Fruit fly (Drosophila melanogaster) whole organism, embryonic: ENCODE results near the gene Orp8.

Source experiments
- Aef1 ChIP-seq: fragments of 200-800 bp; sonication (Bioruptor generic); IDR thresholded peaks from 3 replicates; pipeline ENCODE4 v1.3.6; 2022; ENCODE audit warnings: missing biosample characterization, missing genetic modification characterization
- B-H2 ChIP-seq: fragments of 200-800 bp; sonication (Bioruptor generic); optimal IDR thresholded peaks from 2 replicates; lab custom pipeline; 2018; ENCODE audit warnings: missing biosample characterization, mild to moderate bottlenecking, missing genetic modification characterization
- Bteb2 ChIP-seq: fragments of 200-800 bp; sonication (Bioruptor generic); optimal IDR thresholded peaks from 2 replicates; lab custom pipeline; 2016; ENCODE audit warnings: missing biosample characterization, missing genetic modification characterization
- CG10209 ChIP-seq: fragments of 200-800 bp; sonication (Bioruptor generic); optimal IDR thresholded peaks from 3 replicates; lab custom pipeline; 2017; ENCODE audit warnings: missing biosample characterization, mild to moderate bottlenecking, missing genetic modification characterization, missing genetic modification reagents
- CG10543 ChIP-seq: fragments of 200-800 bp; sonication (Bioruptor generic); optimal IDR thresholded peaks from 3 replicates; lab custom pipeline; 2017; ENCODE audit warnings: missing biosample characterization, mild to moderate bottlenecking, missing genetic modification characterization, moderate library complexity
- CG11723 ChIP-seq: fragments of 200-800 bp; sonication (Bioruptor generic); optimal IDR thresholded peaks from 2 replicates; lab custom pipeline; 2017; ENCODE audit warnings: missing biosample characterization, mild to moderate bottlenecking, missing genetic modification characterization
- CG12659 ChIP-seq: fragments of 200-800 bp; sonication (Bioruptor generic); optimal IDR thresholded peaks from 3 replicates; lab custom pipeline; 2017; ENCODE audit warnings: mild to moderate bottlenecking, missing biosample characterization, missing genetic modification reagents, missing genetic modification characterization
- CG17612 ChIP-seq: fragments of 200-800 bp; sonication (Bioruptor generic); IDR thresholded peaks from 2 replicates; pipeline ENCODE4 v1.3.6; 2022; ENCODE audit warnings: missing biosample characterization, missing genetic modification characterization
- CG1832 ChIP-seq: fragments of 200-800 bp; sonication (Bioruptor generic); optimal IDR thresholded peaks from 2 replicates; lab custom pipeline; 2017; ENCODE audit warnings: missing biosample characterization, mild to moderate bottlenecking, missing genetic modification characterization, inconsistent platforms
- CG2129 ChIP-seq: fragments of 200-800 bp; sonication (Bioruptor generic); IDR thresholded peaks from 2 replicates; pipeline ENCODE4 v1.3.6; 2022; ENCODE audit warnings: missing biosample characterization, missing genetic modification characterization; ENCODE audit not compliant: partially characterized antibody
- CG2199 ChIP-seq: fragments of 200-800 bp; sonication (Bioruptor generic); IDR thresholded peaks from 3 replicates; pipeline ENCODE4 v1.3.6; 2022; ENCODE audit warnings: missing biosample characterization, missing genetic modification characterization
- CG2875 ChIP-seq: fragments of 200-800 bp; sonication (Bioruptor generic); optimal IDR thresholded peaks from 2 replicates; lab custom pipeline; 2017; ENCODE audit warnings: missing biosample characterization, mild to moderate bottlenecking, missing genetic modification characterization, missing genetic modification reagents
- CG30431 ChIP-seq: fragments of 200-800 bp; sonication (Bioruptor generic); optimal IDR thresholded peaks from 2 replicates; lab custom pipeline; 2017; ENCODE audit warnings: missing biosample characterization, missing genetic modification characterization
- CG3281 ChIP-seq: fragments of 200-800 bp; sonication (Bioruptor generic); optimal IDR thresholded peaks from 3 replicates; lab custom pipeline; 2017; ENCODE audit warnings: missing biosample characterization, mild to moderate bottlenecking, missing genetic modification characterization
- CG3407 ChIP-seq: fragments of 200-800 bp; sonication (Bioruptor generic); optimal IDR thresholded peaks from 2 replicates; lab custom pipeline; 2018; ENCODE audit warnings: missing biosample characterization, mild to moderate bottlenecking, missing genetic modification characterization
- CG3995 ChIP-seq: fragments of 200-800 bp; sonication (Bioruptor generic); optimal IDR thresholded peaks from 3 replicates; lab custom pipeline; 2016; ENCODE audit warnings: missing biosample characterization, missing genetic modification characterization
- CG6654 ChIP-seq: fragments of 200-800 bp; sonication (Bioruptor generic); optimal IDR thresholded peaks from 2 replicates; lab custom pipeline; 2017; ENCODE audit warnings: missing biosample characterization, mild to moderate bottlenecking, missing genetic modification characterization
- CG6683 ChIP-seq: fragments of 200-800 bp; sonication (Bioruptor generic); optimal IDR thresholded peaks from 2 replicates; lab custom pipeline; 2017; ENCODE audit warnings: missing biosample characterization, mild to moderate bottlenecking, missing genetic modification characterization, missing genetic modification reagents
- CG7357 ChIP-seq: fragments of 200-800 bp; sonication (Bioruptor generic); IDR thresholded peaks from 3 replicates; pipeline ENCODE4 v1.3.6; 2022; ENCODE audit warnings: missing biosample characterization, missing genetic modification characterization
- CG8359 ChIP-seq: fragments of 200-800 bp; sonication (Bioruptor generic); optimal IDR thresholded peaks from 2 replicates; lab custom pipeline; 2017; ENCODE audit warnings: missing biosample characterization, mild to moderate bottlenecking, missing genetic modification characterization, borderline replicate concordance
- CG9215 ChIP-seq: fragments of 200-800 bp; sonication (Bioruptor generic); IDR thresholded peaks from 2 replicates; pipeline ENCODE4 v1.3.6; 2022; ENCODE audit warnings: missing biosample characterization, missing genetic modification characterization
- CkIIα-i1 ChIP-seq: fragments of 200-800 bp; sonication (Bioruptor generic); IDR thresholded peaks from 2 replicates; pipeline ENCODE4 v1.3.6; 2022; ENCODE audit warnings: missing biosample characterization, missing genetic modification characterization
- Doc2 ChIP-seq: fragments of 200-800 bp; sonication (Bioruptor generic); IDR thresholded peaks from 2 replicates; pipeline ENCODE4 v1.3.6; 2022; ENCODE audit warnings: missing biosample characterization, missing genetic modification characterization
- HLH54F ChIP-seq: fragments of 200-800 bp; sonication (Bioruptor generic); optimal IDR thresholded peaks from 3 replicates; lab custom pipeline; 2016; ENCODE audit warnings: missing biosample characterization, missing genetic modification characterization
- Hand ChIP-seq: fragments of 200-800 bp; sonication (Bioruptor generic); optimal IDR thresholded peaks from 2 replicates; lab custom pipeline; 2017; ENCODE audit warnings: mild to moderate bottlenecking, missing biosample characterization, missing genetic modification reagents, missing genetic modification characterization
- NC2α ChIP-seq: fragments of 200-800 bp; sonication (Bioruptor generic); optimal IDR thresholded peaks from 2 replicates; lab custom pipeline; 2016; ENCODE audit warnings: missing biosample characterization, missing genetic modification characterization
- NC2β ChIP-seq: fragments of 200-800 bp; sonication (Bioruptor generic); optimal IDR thresholded peaks from 2 replicates; lab custom pipeline; 2016; ENCODE audit warnings: missing biosample characterization, missing genetic modification characterization
- Sry-δ ChIP-seq: fragments of 200-800 bp; sonication (Bioruptor generic); optimal IDR thresholded peaks from 2 replicates; lab custom pipeline; 2016; ENCODE audit warnings: missing biosample characterization, missing genetic modification characterization
- TFAM ChIP-seq: fragments of 200-800 bp; sonication (Bioruptor generic); optimal IDR thresholded peaks from 2 replicates; lab custom pipeline; 2017; ENCODE audit warnings: missing biosample characterization, missing genetic modification characterization, inconsistent platforms
- Trl ChIP-seq, 3 experiments: fragments of >200 bp in 2 of 3; fragments of 200-800 bp in 1 of 3; sonication (Bioruptor generic) in 1 of 3; optimal IDR thresholded peaks; 2 replicates in 1 of 3; 3 replicates in 2 of 3; lab custom pipeline; 2016 to 2017; ENCODE audit warnings: missing biosample characterization in 1 of 3, missing genetic modification characterization in 1 of 3
- br ChIP-seq: fragments of >200 bp; optimal IDR thresholded peaks from 2 replicates; lab custom pipeline; 2017
- cad ChIP-seq: fragments of >200 bp; optimal IDR thresholded peaks from 2 replicates; lab custom pipeline; 2017; ENCODE audit warnings: missing biosample characterization, missing genetic modification characterization
- caup ChIP-seq: fragments of 200-800 bp; sonication (Bioruptor generic); optimal IDR thresholded peaks from 3 replicates; lab custom pipeline; 2017; ENCODE audit warnings: missing biosample characterization, mild to moderate bottlenecking, missing genetic modification characterization, moderate library complexity; ENCODE audit not compliant: severe bottlenecking
- chn ChIP-seq: fragments of 200-800 bp; sonication (Bioruptor generic); optimal IDR thresholded peaks from 2 replicates; lab custom pipeline; 2016; ENCODE audit warnings: missing biosample characterization, missing genetic modification characterization
- crp ChIP-seq, 2 experiments: fragments of 200-800 bp; sonication (Bioruptor generic); optimal IDR thresholded peaks; 2 replicates in 1 of 2; 3 replicates in 1 of 2; lab custom pipeline; 2017; ENCODE audit warnings: missing biosample characterization in 2 of 2, missing genetic modification characterization in 2 of 2, mild to moderate bottlenecking in 1 of 2, moderate library complexity in 1 of 2
- maf-S ChIP-seq: fragments of 200-800 bp; sonication (Bioruptor generic); optimal IDR thresholded peaks from 2 replicates; lab custom pipeline; 2016; ENCODE audit warnings: missing biosample characterization, missing genetic modification characterization
- nerfin-1 ChIP-seq: fragments of 200-800 bp; sonication (Bioruptor generic); optimal IDR thresholded peaks from 3 replicates; lab custom pipeline; 2019; ENCODE audit warnings: missing biosample characterization, mild to moderate bottlenecking, missing genetic modification characterization, moderate library complexity
- p53 ChIP-seq: fragments of 200-800 bp; sonication (Bioruptor generic); optimal IDR thresholded peaks from 2 replicates; lab custom pipeline; 2016; ENCODE audit warnings: missing biosample characterization, missing genetic modification characterization
- tll ChIP-seq, 2 experiments: fragments of 200-800 bp in 1 of 2; fragments of >200 bp in 1 of 2; sonication (Bioruptor generic) in 1 of 2; optimal IDR thresholded peaks; 2 replicates each; lab custom pipeline; 2017 to 2019; ENCODE audit warnings: missing biosample characterization in 2 of 2, missing genetic modification characterization in 2 of 2, mild to moderate bottlenecking in 1 of 2, moderate library complexity in 1 of 2

The Orp8 gene

dm6 chr3R:20285678-20286449 lies 23.3 kb upstream of the Orp8 start (continued):
- TF ChIP-seq CG7357 (GFP tag; lab: Robert Waterston, UW) (no peak), CG6654 (GFP tag; lab: Kevin White, UChicago) (no peak), CG11723 (GFP tag; lab: Kevin White, UChicago) (peak; percentile 58), CG30431 (GFP tag; lab: Kevin White, UChicago) (no peak), CG1832 (GFP tag; lab: Kevin White, UChicago) (no peak), maf-S (GFP tag; lab: Kevin White, UChicago) (no peak), HLH54F (GFP tag; lab: Kevin White, UChicago) (no peak), Hand (no peak), CG10543 (GFP tag; lab: Kevin White, UChicago) (peak; percentile 49), chn (GFP tag; lab: Kevin White, UChicago) (no peak), Trl (optimal IDR thresholded peaks at IDR 0.05; lab: Kevin White, UChicago) (no peak), Trl (GFP tag; optimal IDR thresholded peaks at IDR 0.05; lab: Kevin White, UChicago) (peak; percentile 69), CG8359 (GFP tag; lab: Kevin White, UChicago) (no peak), NC2β (peak; percentile 63), TFAM (GFP tag; lab: Kevin White, UChicago) (peak; percentile 26), Sry-δ (GFP tag; lab: Kevin White, UChicago) (no peak), CG3407 (GFP tag; lab: Kevin White, UChicago) (peak; percentile 93), Doc2 (GFP tag; lab: Robert Waterston, UW) (no peak), CG2875 (GFP tag; lab: Kevin White, UChicago) (peak; percentile 91), CG6683 (GFP tag; lab: Kevin White, UChicago) (peak; percentile 67), crp (GFP tag; optimal IDR thresholded peaks at IDR 0.05; lab: Kevin White, UChicago) (peak in 1 of 2 experiments; percentile 25), cad (GFP tag; lab: Kevin White, UChicago) (no peak), CkIIα-i1 (GFP tag; lab: Robert Waterston, UW) (no peak), CG2129 (GFP tag; lab: Robert Waterston, UW) (no peak), br (lab: Kevin White, UChicago) (no peak), caup (GFP tag; lab: Kevin White, UChicago) (no peak), B-H2 (GFP tag; lab: Kevin White, UChicago) (no peak), CG10209 (GFP tag; lab: Kevin White, UChicago) (peak; percentile 66), Aef1 (GFP tag; lab: Robert Waterston, UW) (no peak), CG2199 (GFP tag; lab: Robert Waterston, UW) (no peak), NC2α (GFP tag; lab: Kevin White, UChicago) (peak; percentile 65), nerfin-1 (tag; lab: Kevin White, UChicago) (peak; percentile 76), Bteb2 (GFP tag; lab: Kevin White, UChicago) (no peak), p53 (GFP tag; lab: Kevin White, UChicago) (peak; percentile 10), CG17612 (GFP tag; lab: Robert Waterston, UW) (no peak), CG3281 (no peak), tll (GFP tag; optimal IDR thresholded peaks at IDR 0.05; lab: Kevin White, UChicago) (no peak), CG9215 (no peak), CG3995 (GFP tag; lab: Kevin White, UChicago) (no peak), CG12659 (GFP tag; lab: Kevin White, UChicago) (peak; percentile 35)
